Fruit fly (Drosophila melanogaster) whole organism, embryonic: ENCODE results near the gene Lst8.
A peak's percentile ranks its signal among the peaks of the same experiment; 100 is the strongest.

ENCODE experiments used
- Atf6 ChIP-seq: fragments of 200-800 bp; sonication (Bioruptor generic); IDR thresholded peaks from 2 replicates; pipeline ENCODE4 v1.3.6; 2022; ENCODE audit warnings: missing biosample characterization, missing genetic modification characterization
- Awh ChIP-seq: fragments of 200-800 bp; sonication (Bioruptor generic); IDR thresholded peaks from 2 replicates; pipeline ENCODE4, ENCODE4 v1.3.6; 2022; ENCODE audit warnings: missing biosample characterization, missing genetic modification characterization
- CG1024 ChIP-seq: fragments of 200-800 bp; sonication (Bioruptor generic); IDR thresholded peaks from 2 replicates; pipeline ENCODE4 v1.3.6; 2022; ENCODE audit warnings: missing biosample characterization, missing genetic modification characterization
- CG10959 ChIP-seq: fragments of 200-800 bp; sonication (Bioruptor generic); IDR thresholded peaks from 2 replicates; pipeline ENCODE4 v1.3.6; 2022; ENCODE audit warnings: missing biosample characterization, missing genetic modification characterization
- CG11723 ChIP-seq: fragments of 200-800 bp; sonication (Bioruptor generic); optimal IDR thresholded peaks from 2 replicates; lab custom pipeline; 2017; ENCODE audit warnings: missing biosample characterization, mild to moderate bottlenecking, missing genetic modification characterization
- CG12942 ChIP-seq: fragments of 200-800 bp; sonication (Bioruptor generic); optimal IDR thresholded peaks from 3 replicates; lab custom pipeline; 2016; ENCODE audit warnings: missing biosample characterization, missing genetic modification characterization
- CG13894 ChIP-seq: fragments of 200-800 bp; sonication (Bioruptor generic); optimal IDR thresholded peaks from 3 replicates; lab custom pipeline; 2018; ENCODE audit warnings: missing biosample characterization, mild to moderate bottlenecking, missing genetic modification characterization, moderate library complexity
- CG14441 ChIP-seq: fragments of 200-800 bp; sonication (Bioruptor generic); IDR thresholded peaks from 2 replicates; pipeline ENCODE4 v1.3.6; 2022; ENCODE audit warnings: missing biosample characterization, missing genetic modification characterization
- CG15696 ChIP-seq: fragments of 200-800 bp; sonication (Bioruptor generic); optimal IDR thresholded peaks from 2 replicates; lab custom pipeline; 2019; ENCODE audit warnings: missing biosample characterization, mild to moderate bottlenecking, missing genetic modification characterization, moderate library complexity
- CG17359 ChIP-seq: fragments of 200-800 bp; sonication (Bioruptor generic); optimal IDR thresholded peaks from 3 replicates; lab custom pipeline; 2018; ENCODE audit warnings: missing biosample characterization, mild to moderate bottlenecking, missing genetic modification characterization, moderate library complexity
- CG18011 ChIP-seq: fragments of 200-800 bp; sonication (Bioruptor generic); optimal IDR thresholded peaks from 2 replicates; lab custom pipeline; 2017; ENCODE audit warnings: missing biosample characterization, missing genetic modification characterization, mild to moderate bottlenecking, moderate library complexity, missing genotype
- CG31365 ChIP-seq: fragments of 200-800 bp; sonication (Bioruptor generic); optimal IDR thresholded peaks from 2 replicates; lab custom pipeline; 2018; ENCODE audit warnings: missing biosample characterization, mild to moderate bottlenecking, missing genetic modification characterization
- CG31388 ChIP-seq: fragments of 200-800 bp; sonication (Bioruptor generic); optimal IDR thresholded peaks from 2 replicates; lab custom pipeline; 2016; ENCODE audit warnings: missing biosample characterization, missing genetic modification characterization
- CG34224 ChIP-seq: fragments of 200-800 bp; sonication (Bioruptor generic); IDR thresholded peaks from 3 replicates; pipeline ENCODE4 v1.3.6; 2022; ENCODE audit warnings: missing biosample characterization, missing genetic modification characterization; ENCODE audit not compliant: partially characterized antibody
- CG34376 ChIP-seq: fragments of 200-800 bp; sonication (Bioruptor generic); optimal IDR thresholded peaks from 2 replicates; lab custom pipeline; 2018; ENCODE audit warnings: missing biosample characterization, mild to moderate bottlenecking, missing genetic modification characterization
- CG3838 ChIP-seq: fragments of 200-800 bp; sonication (Bioruptor generic); optimal IDR thresholded peaks from 3 replicates; lab custom pipeline; 2016; ENCODE audit warnings: missing biosample characterization, missing genetic modification characterization
- CG4282 ChIP-seq: fragments of 200-800 bp; sonication (Bioruptor generic); optimal IDR thresholded peaks from 2 replicates; lab custom pipeline; 2016; ENCODE audit warnings: missing biosample characterization, missing genetic modification characterization
- CG4328 ChIP-seq: fragments of 200-800 bp; sonication (Bioruptor generic); optimal IDR thresholded peaks from 3 replicates; lab custom pipeline; 2017; ENCODE audit warnings: missing biosample characterization, missing genetic modification reagents, missing genetic modification characterization
- CG4707 ChIP-seq: fragments of 200-800 bp; sonication (Bioruptor generic); optimal IDR thresholded peaks from 2 replicates; lab custom pipeline; 2018; ENCODE audit warnings: missing biosample characterization, mild to moderate bottlenecking, missing genetic modification characterization, moderate library complexity
- CG6254 ChIP-seq: fragments of 200-800 bp; sonication (Bioruptor generic); optimal IDR thresholded peaks from 3 replicates; lab custom pipeline; 2017; ENCODE audit warnings: mild to moderate bottlenecking, missing biosample characterization, missing genetic modification reagents, missing genetic modification characterization
- CG6765 ChIP-seq: fragments of 200-800 bp; sonication (Bioruptor generic); optimal IDR thresholded peaks from 3 replicates; lab custom pipeline; 2017; ENCODE audit warnings: missing biosample characterization, mild to moderate bottlenecking, missing genetic modification characterization
- CG7372 ChIP-seq: fragments of 200-800 bp; sonication (Bioruptor generic); IDR thresholded peaks from 2 replicates; pipeline ENCODE4 v1.3.6; 2022; ENCODE audit warnings: missing biosample characterization, missing genetic modification characterization
- CG7987 ChIP-seq: fragments of 200-800 bp; sonication (Bioruptor generic); optimal IDR thresholded peaks from 2 replicates; lab custom pipeline; 2018; ENCODE audit warnings: missing biosample characterization, mild to moderate bottlenecking, missing genetic modification characterization, moderate library complexity
- CG8478 ChIP-seq: fragments of >200 bp; optimal IDR thresholded peaks from 2 replicates; lab custom pipeline; 2018
- Deaf1 ChIP-seq: fragments of 200-800 bp; optimal IDR thresholded peaks from 3 replicates; lab custom pipeline; 2019; ENCODE audit warnings: missing biosample characterization, mild to moderate bottlenecking, missing genetic modification characterization, moderate library complexity
- Dfd ChIP-seq, 2 experiments: fragments of >200 bp; optimal IDR thresholded peaks; 2 replicates each; lab custom pipeline; 2017; ENCODE audit warnings: missing biosample characterization in 2 of 2, missing genetic modification characterization in 2 of 2
- Eip74EF ChIP-seq, 2 experiments: fragments of 200-800 bp in 1 of 2; fragments of >200 bp in 1 of 2; sonication (Bioruptor generic) in 1 of 2; optimal IDR thresholded peaks; 2 replicates each; lab custom pipeline; 2017 to 2019; ENCODE audit warnings: missing biosample characterization in 2 of 2, missing genetic modification characterization in 2 of 2, mild to moderate bottlenecking in 1 of 2, moderate library complexity in 1 of 2
- Gsc ChIP-seq: fragments of 200-800 bp; sonication (Bioruptor generic); IDR thresholded peaks from 2 replicates; pipeline ENCODE4 v1.3.6; 2022; ENCODE audit warnings: missing biosample characterization, missing genetic modification characterization
- Gug ChIP-seq: fragments of 200-800 bp; sonication (Bioruptor generic); IDR thresholded peaks from 4 replicates; pipeline ENCODE4 v1.3.6; 2022; ENCODE audit warnings: missing biosample characterization, missing genetic modification characterization
- HLHmδ ChIP-seq: fragments of 200-800 bp; sonication (Bioruptor generic); optimal IDR thresholded peaks from 2 replicates; lab custom pipeline; 2018; ENCODE audit warnings: missing biosample characterization, mild to moderate bottlenecking, missing genetic modification characterization, moderate library complexity
- Meics ChIP-seq: fragments of 200-800 bp; sonication (Bioruptor generic); optimal IDR thresholded peaks from 2 replicates; lab custom pipeline; 2017; ENCODE audit warnings: missing biosample characterization, mild to moderate bottlenecking, missing genetic modification characterization
- NFAT ChIP-seq: fragments of 200-800 bp; sonication (Bioruptor generic); IDR thresholded peaks from 2 replicates; pipeline ENCODE4 v1.3.6; 2022; ENCODE audit warnings: missing biosample characterization, missing genetic modification characterization
- NfI ChIP-seq: fragments of 200-800 bp; sonication (Bioruptor generic); optimal IDR thresholded peaks from 3 replicates; lab custom pipeline; 2018; ENCODE audit warnings: missing biosample characterization, mild to moderate bottlenecking, missing genetic modification characterization, moderate library complexity
- Scr ChIP-seq: fragments of 200-800 bp; sonication (Bioruptor generic); IDR thresholded peaks from 2 replicates; pipeline ENCODE4 v1.3.6; 2022; ENCODE audit warnings: missing biosample characterization, missing genetic modification characterization; ENCODE audit not compliant: partially characterized antibody
- Sox102F ChIP-seq: fragments of 200-800 bp; sonication (Bioruptor generic); optimal IDR thresholded peaks from 2 replicates; lab custom pipeline; 2018; ENCODE audit warnings: missing biosample characterization, mild to moderate bottlenecking, missing genetic modification characterization, moderate library complexity
- Xbp1 ChIP-seq: fragments of 200-800 bp; sonication (Bioruptor generic); optimal IDR thresholded peaks from 3 replicates; lab custom pipeline; 2016; ENCODE audit warnings: missing biosample characterization, mild to moderate bottlenecking, missing genetic modification characterization
- Xrp1 ChIP-seq: fragments of 200-800 bp; sonication (Bioruptor generic); IDR thresholded peaks from 2 replicates; pipeline ENCODE4 v1.3.6; 2022; ENCODE audit warnings: missing biosample characterization, missing genetic modification characterization
- btn ChIP-seq: fragments of 200-800 bp; sonication (Bioruptor generic); optimal IDR thresholded peaks from 2 replicates; lab custom pipeline; 2016; ENCODE audit warnings: missing biosample characterization, missing genetic modification characterization
- ems ChIP-seq: fragments of 200-800 bp; sonication (Bioruptor generic); optimal IDR thresholded peaks from 3 replicates; lab custom pipeline; 2016; ENCODE audit warnings: missing biosample characterization, missing genetic modification characterization
- hb ChIP-seq: fragments of 200-800 bp; sonication (Bioruptor generic); IDR thresholded peaks from 3 replicates; pipeline ENCODE4 v1.3.6; 2022; ENCODE audit warnings: missing biosample characterization, missing genetic modification characterization; ENCODE audit not compliant: partially characterized antibody
- insv ChIP-seq, 2 experiments: fragments of 200-800 bp; sonication (Bioruptor generic); optimal IDR thresholded peaks; 3 replicates each; lab custom pipeline; 2016 to 2018; ENCODE audit warnings: missing biosample characterization in 2 of 2, missing genetic modification characterization in 2 of 2
- mam ChIP-seq: fragments of 200-800 bp; sonication (Bioruptor generic); optimal IDR thresholded peaks from 3 replicates; lab custom pipeline; 2016; ENCODE audit warnings: missing biosample characterization, missing genetic modification characterization
- nau ChIP-seq: fragments of 200-800 bp; sonication (Bioruptor generic); optimal IDR thresholded peaks from 3 replicates; lab custom pipeline; 2017; ENCODE audit warnings: missing biosample characterization, mild to moderate bottlenecking, missing genetic modification characterization, missing genetic modification reagents
- nom ChIP-seq: fragments of 200-800 bp; sonication (Bioruptor generic); optimal IDR thresholded peaks from 2 replicates; lab custom pipeline; 2017; ENCODE audit warnings: missing biosample characterization, missing genetic modification characterization, mild to moderate bottlenecking, moderate library complexity, missing genetic modification reagents
- onecut ChIP-seq: fragments of 200-800 bp; sonication (Bioruptor generic); IDR thresholded peaks from 2 replicates; pipeline ENCODE4 v1.3.6; 2022; ENCODE audit warnings: missing biosample characterization, missing genetic modification characterization
- pfk ChIP-seq: fragments of 200-800 bp; sonication (Bioruptor generic); optimal IDR thresholded peaks from 2 replicates; lab custom pipeline; 2018; ENCODE audit warnings: missing biosample characterization, mild to moderate bottlenecking, missing genetic modification characterization, moderate library complexity
- sima ChIP-seq: fragments of 200-800 bp; sonication (Bioruptor generic); optimal IDR thresholded peaks from 2 replicates; lab custom pipeline; 2016; ENCODE audit warnings: missing biosample characterization, missing genetic modification characterization
- wdn ChIP-seq: fragments of 200-800 bp; sonication (Bioruptor generic); IDR thresholded peaks from 2 replicates; pipeline ENCODE4 v1.3.6; 2022; ENCODE audit warnings: missing biosample characterization, missing genetic modification characterization
- zen2 ChIP-seq: fragments of 200-800 bp; sonication (Bioruptor generic); IDR thresholded peaks from 3 replicates; pipeline ENCODE4 v1.3.6; 2022; ENCODE audit warnings: missing biosample characterization, missing genetic modification characterization; ENCODE audit not compliant: partially characterized antibody

Lst8 gene

DNA sequence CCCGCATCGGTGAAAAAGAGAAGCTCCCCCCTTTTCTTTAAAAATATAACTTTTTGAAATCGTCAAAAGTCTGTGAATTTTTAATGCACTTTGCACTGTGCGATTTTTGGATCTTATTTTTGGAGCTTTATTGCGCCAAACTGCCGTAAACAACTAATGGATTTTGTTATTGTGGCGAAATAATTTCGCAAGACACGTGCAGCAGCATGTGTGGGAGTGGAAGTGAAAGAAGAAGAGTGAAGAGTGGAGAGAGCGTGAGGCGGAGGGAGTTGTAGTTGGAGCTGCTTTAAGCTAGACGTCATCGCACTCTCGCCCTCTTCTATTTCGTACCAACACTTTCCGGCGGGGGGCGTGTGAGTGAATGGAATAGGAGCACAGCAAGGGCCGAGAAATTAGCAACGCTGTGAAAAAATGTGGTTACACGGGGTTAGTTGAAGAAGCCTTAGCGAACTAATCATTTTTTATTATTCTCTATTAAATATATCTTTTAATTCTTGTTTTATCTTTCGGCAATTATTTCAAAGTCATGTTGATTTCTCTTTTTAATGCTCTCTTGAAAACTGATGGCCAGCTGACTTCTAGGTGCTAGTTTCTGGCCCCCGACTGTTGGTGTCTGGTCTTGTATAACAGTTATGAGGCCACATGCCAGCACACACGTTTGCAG lies 22.2 kb downstream of the Lst8 start (continued):
- TF ChIP-seq mam (GFP tag; lab: Kevin White, UChicago) (peak; percentile 74), HLHmδ (GFP tag; lab: Kevin White, UChicago) (no peak), CG10959 (GFP tag; lab: Robert Waterston, UW) (peak; percentile 73), NFAT (GFP tag; lab: Robert Waterston, UW) (peak; percentile 80; the same call in 1 of the 2 replicates), CG7987 (peak; percentile 77), CG31388 (GFP tag; lab: Kevin White, UChicago) (peak; percentile 43), insv (GFP tag; optimal IDR thresholded peaks at IDR 0.05; lab: Kevin White, UChicago) (peak in 1 of 2 experiments; percentile 61), CG6254 (GFP tag; lab: Kevin White, UChicago) (peak; percentile 92), CG18011 (GFP tag; lab: Kevin White, UChicago) (peak; percentile 81), CG12942 (GFP tag; lab: Kevin White, UChicago) (peak; percentile 82), CG7372 (peak; percentile 92), Xrp1 (GFP tag; lab: Robert Waterston, UW) (peak; percentile 95), CG15696 (tag; lab: Kevin White, UChicago) (peak; percentile 69), Scr (GFP tag; lab: Robert Waterston, UW) (no peak), Awh (GFP tag; lab: Robert Waterston, UW) (peak; percentile 93), Gug (GFP tag; lab: Robert Waterston, UW) (peak; percentile 89), Dfd (GFP tag; optimal IDR thresholded peaks at IDR 0.05; lab: Kevin White, UChicago) (no peak), CG11723 (GFP tag; lab: Kevin White, UChicago) (peak; percentile 95), CG8478 (lab: Kevin White, UChicago) (no peak), CG4328 (GFP tag; lab: Kevin White, UChicago) (peak; percentile 96), CG34224 (GFP tag; lab: Robert Waterston, UW) (no peak), Eip74EF (GFP tag; optimal IDR thresholded peaks at IDR 0.05; lab: Kevin White, UChicago) (peak in 1 of 2 experiments; percentile 89), NfI (peak; percentile 93), Deaf1 (peak; percentile 74), CG6765 (peak; percentile 84), Meics (GFP tag; lab: Kevin White, UChicago) (peak; percentile 96), nau (GFP tag; lab: Kevin White, UChicago) (peak; percentile 92), pfk (GFP tag; lab: Kevin White, UChicago) (peak; percentile 47), Gsc (GFP tag; lab: Robert Waterston, UW) (peak; percentile 65), CG3838 (GFP tag; lab: Kevin White, UChicago) (peak; percentile 45), CG34376 (GFP tag; lab: Kevin White, UChicago) (peak; percentile 92), Atf6 (GFP tag; lab: Robert Waterston, UW) (peak; percentile 96), sima (GFP tag; lab: Kevin White, UChicago) (no peak), ems (GFP tag; lab: Kevin White, UChicago) (peak; percentile 76), CG17359 (peak; percentile 96), nom (GFP tag; lab: Kevin White, UChicago) (peak; percentile 81), CG13894 (tag; lab: Kevin White, UChicago) (peak; percentile 91), wdn (GFP tag; lab: Robert Waterston, UW) (peak; percentile 88), hb (GFP tag; lab: Robert Waterston, UW) (no peak), CG1024 (GFP tag; lab: Robert Waterston, UW) (peak; percentile 71), onecut (peak; percentile 90), CG4282 (GFP tag; lab: Kevin White, UChicago) (no peak), CG31365 (tag; lab: Kevin White, UChicago) (peak; percentile 83), CG14441 (GFP tag; lab: Robert Waterston, UW) (peak; percentile 93), Xbp1 (peak; percentile 91), btn (GFP tag; lab: Kevin White, UChicago) (no peak), Sox102F (peak; percentile 93), CG4707 (GFP tag; lab: Kevin White, UChicago) (peak; percentile 73), zen2 (GFP tag; lab: Robert Waterston, UW) (no peak)
